Fruit fly (Drosophila melanogaster) whole organism, embryonic: Measurements from ENCODE around the gene kairos.

ENCODE experiments used
- CG10274 ChIP-seq: fragments of 200-800 bp; sonication (Bioruptor generic); optimal IDR thresholded peaks from 3 replicates; lab custom pipeline; 2017; ENCODE audit warnings: missing biosample characterization, mild to moderate bottlenecking, missing genetic modification characterization
- CG11504 ChIP-seq: fragments of 200-800 bp; sonication (Bioruptor generic); optimal IDR thresholded peaks from 3 replicates; lab custom pipeline; 2019; ENCODE audit warnings: missing biosample characterization, mild to moderate bottlenecking, missing genetic modification characterization, moderate library complexity
- CG11696 ChIP-seq: fragments of 200-800 bp; sonication (Bioruptor generic); IDR thresholded peaks from 2 replicates; pipeline ENCODE4 v1.3.6; 2022; ENCODE audit warnings: missing biosample characterization, missing genetic modification characterization
- CG12219 ChIP-seq: fragments of 200-800 bp; sonication (Bioruptor generic); optimal IDR thresholded peaks from 3 replicates; lab custom pipeline; 2018; ENCODE audit warnings: missing biosample characterization, mild to moderate bottlenecking, missing genetic modification characterization
- CG15696 ChIP-seq: fragments of 200-800 bp; sonication (Bioruptor generic); optimal IDR thresholded peaks from 2 replicates; lab custom pipeline; 2019; ENCODE audit warnings: missing biosample characterization, mild to moderate bottlenecking, missing genetic modification characterization, moderate library complexity
- CG17328 ChIP-seq: fragments of 200-800 bp; sonication (Bioruptor generic); IDR thresholded peaks from 2 replicates; pipeline ENCODE4 v1.3.6; 2022; ENCODE audit warnings: missing biosample characterization, missing genetic modification characterization
- CG17829 ChIP-seq: fragments of 200-800 bp; optimal IDR thresholded peaks from 2 replicates; lab custom pipeline; 2019; ENCODE audit warnings: missing biosample characterization, mild to moderate bottlenecking, missing genetic modification characterization, moderate library complexity
- CG2199 ChIP-seq: fragments of 200-800 bp; sonication (Bioruptor generic); IDR thresholded peaks from 3 replicates; pipeline ENCODE4 v1.3.6; 2022; ENCODE audit warnings: missing biosample characterization, missing genetic modification characterization
- CG2202 ChIP-seq: fragments of 200-800 bp; sonication (Bioruptor generic); optimal IDR thresholded peaks from 2 replicates; lab custom pipeline; 2018; ENCODE audit warnings: missing biosample characterization, mild to moderate bottlenecking, missing genetic modification characterization
- CG2678 ChIP-seq: fragments of 200-800 bp; sonication (Bioruptor generic); optimal IDR thresholded peaks from 3 replicates; lab custom pipeline; 2019; ENCODE audit warnings: missing biosample characterization, mild to moderate bottlenecking, missing genetic modification characterization, moderate library complexity
- CG31365 ChIP-seq: fragments of 200-800 bp; sonication (Bioruptor generic); optimal IDR thresholded peaks from 2 replicates; lab custom pipeline; 2018; ENCODE audit warnings: missing biosample characterization, mild to moderate bottlenecking, missing genetic modification characterization
- CG31388 ChIP-seq: fragments of 200-800 bp; sonication (Bioruptor generic); optimal IDR thresholded peaks from 2 replicates; lab custom pipeline; 2016; ENCODE audit warnings: missing biosample characterization, missing genetic modification characterization
- CG3407 ChIP-seq: fragments of 200-800 bp; sonication (Bioruptor generic); optimal IDR thresholded peaks from 2 replicates; lab custom pipeline; 2018; ENCODE audit warnings: missing biosample characterization, mild to moderate bottlenecking, missing genetic modification characterization
- CG34224 ChIP-seq: fragments of 200-800 bp; sonication (Bioruptor generic); IDR thresholded peaks from 3 replicates; pipeline ENCODE4 v1.3.6; 2022; ENCODE audit warnings: missing biosample characterization, missing genetic modification characterization; ENCODE audit not compliant: partially characterized antibody
- CG6272 ChIP-seq: fragments of 200-800 bp; sonication (Bioruptor generic); IDR thresholded peaks from 2 replicates; pipeline ENCODE4 v1.3.6; 2022; ENCODE audit warnings: missing biosample characterization, missing genetic modification characterization
- CG6791 ChIP-seq: fragments of 200-800 bp; sonication (Bioruptor generic); IDR thresholded peaks from 3 replicates; pipeline ENCODE4 v1.3.6; 2022; ENCODE audit warnings: missing biosample characterization, missing genetic modification characterization; ENCODE audit not compliant: partially characterized antibody
- CG7357 ChIP-seq: fragments of 200-800 bp; sonication (Bioruptor generic); IDR thresholded peaks from 3 replicates; pipeline ENCODE4 v1.3.6; 2022; ENCODE audit warnings: missing biosample characterization, missing genetic modification characterization
- CG7745 ChIP-seq: fragments of 200-800 bp; sonication (Bioruptor generic); optimal IDR thresholded peaks from 2 replicates; lab custom pipeline; 2018; ENCODE audit warnings: missing biosample characterization, mild to moderate bottlenecking, missing genetic modification characterization, moderate library complexity
- CG9609 ChIP-seq: fragments of 200-800 bp; sonication (Bioruptor generic); optimal IDR thresholded peaks from 3 replicates; lab custom pipeline; 2016; ENCODE audit warnings: missing biosample characterization, missing genetic modification characterization
- CHES-1-like ChIP-seq: fragments of 200-800 bp; sonication (Bioruptor generic); optimal IDR thresholded peaks from 2 replicates; lab custom pipeline; 2016; ENCODE audit warnings: missing biosample characterization, missing genetic modification characterization
- CoRest ChIP-seq: fragments of 200-800 bp; sonication (Bioruptor generic); optimal IDR thresholded peaks from 3 replicates; lab custom pipeline; 2018; ENCODE audit warnings: missing biosample characterization, mild to moderate bottlenecking, missing genetic modification characterization, moderate library complexity
- D19A ChIP-seq: fragments of 200-800 bp; optimal IDR thresholded peaks from 3 replicates; lab custom pipeline; 2019; ENCODE audit warnings: missing biosample characterization, mild to moderate bottlenecking, missing genetic modification characterization, moderate library complexity
- Dref ChIP-seq: fragments of 200-800 bp; sonication (Bioruptor generic); IDR thresholded peaks from 2 replicates; pipeline ENCODE4 v1.3.6; 2022; ENCODE audit warnings: missing biosample characterization, missing genetic modification characterization
- Ets97D ChIP-seq: fragments of 200-800 bp; sonication (Bioruptor generic); optimal IDR thresholded peaks from 3 replicates; lab custom pipeline; 2016; ENCODE audit warnings: missing biosample characterization, missing genetic modification characterization
- Fer3 ChIP-seq: fragments of 200-800 bp; sonication (Bioruptor generic); optimal IDR thresholded peaks from 2 replicates; lab custom pipeline; 2018; ENCODE audit warnings: missing biosample characterization, mild to moderate bottlenecking, missing genetic modification characterization, moderate library complexity
- HLH3B ChIP-seq: fragments of 200-800 bp; sonication (Bioruptor generic); IDR thresholded peaks from 2 replicates; pipeline ENCODE4 v1.3.6; 2022; ENCODE audit warnings: missing biosample characterization, missing genetic modification characterization
- Hmr ChIP-seq: fragments of 200-800 bp; sonication (Bioruptor generic); optimal IDR thresholded peaks from 3 replicates; lab custom pipeline; 2017; ENCODE audit warnings: mild to moderate bottlenecking, missing biosample characterization, missing genetic modification reagents, missing genetic modification characterization
- MTF-1 ChIP-seq: fragments of 200-800 bp; sonication (Bioruptor generic); optimal IDR thresholded peaks from 2 replicates; lab custom pipeline; 2018; ENCODE audit warnings: missing biosample characterization, mild to moderate bottlenecking, missing genetic modification characterization, borderline replicate concordance
- NFAT ChIP-seq: fragments of 200-800 bp; sonication (Bioruptor generic); IDR thresholded peaks from 2 replicates; pipeline ENCODE4 v1.3.6; 2022; ENCODE audit warnings: missing biosample characterization, missing genetic modification characterization
- Neu2 ChIP-seq: fragments of 200-800 bp; sonication (Bioruptor generic); optimal IDR thresholded peaks from 3 replicates; lab custom pipeline; 2016; ENCODE audit warnings: missing biosample characterization, missing genetic modification characterization, borderline replicate concordance
- abd-A ChIP-seq: fragments of 200-800 bp; sonication (Bioruptor generic); optimal IDR thresholded peaks from 3 replicates; lab custom pipeline; 2019; ENCODE audit warnings: missing biosample characterization, mild to moderate bottlenecking, missing genetic modification characterization, moderate library complexity
- corto ChIP-seq: fragments of 200-800 bp; sonication (Bioruptor generic); optimal IDR thresholded peaks from 2 replicates; lab custom pipeline; 2016; ENCODE audit warnings: missing biosample characterization, mild to moderate bottlenecking, missing genetic modification characterization, moderate library complexity
- cwo ChIP-seq: fragments of 200-800 bp; sonication (Bioruptor generic); optimal IDR thresholded peaks from 3 replicates; lab custom pipeline; 2017; ENCODE audit warnings: missing biosample characterization, missing genetic modification characterization, mild to moderate bottlenecking, moderate library complexity, missing genetic modification reagents
- ems ChIP-seq: fragments of 200-800 bp; sonication (Bioruptor generic); optimal IDR thresholded peaks from 3 replicates; lab custom pipeline; 2016; ENCODE audit warnings: missing biosample characterization, missing genetic modification characterization
- eve ChIP-seq, 2 experiments: fragments of >200 bp; optimal IDR thresholded peaks; 2 replicates each; lab custom pipeline; 2017; ENCODE audit warnings: missing biosample characterization in 2 of 2, missing genetic modification characterization in 2 of 2
- ftz-f1 ChIP-seq: fragments of 200-800 bp; sonication (Bioruptor generic); optimal IDR thresholded peaks from 2 replicates; lab custom pipeline; 2016; ENCODE audit warnings: missing biosample characterization, missing genetic modification characterization
- gt ChIP-seq: fragments of 200-800 bp; sonication (Bioruptor generic); IDR thresholded peaks from 2 replicates; pipeline ENCODE4 v1.3.6; 2022; ENCODE audit warnings: missing biosample characterization, missing genetic modification characterization
- hbn ChIP-seq: fragments of 200-800 bp; sonication (Bioruptor generic); IDR thresholded peaks from 2 replicates; pipeline ENCODE4 v1.3.6; 2022; ENCODE audit warnings: missing biosample characterization, missing genetic modification characterization; ENCODE audit not compliant: partially characterized antibody
- jumu ChIP-seq: fragments of 200-800 bp; sonication (Bioruptor generic); optimal IDR thresholded peaks from 3 replicates; lab custom pipeline; 2016; ENCODE audit warnings: missing biosample characterization, missing genetic modification characterization
- ken ChIP-seq: fragments of 200-800 bp; sonication (Bioruptor generic); IDR thresholded peaks from 3 replicates; pipeline ENCODE4 v1.3.6; 2022; ENCODE audit warnings: missing biosample characterization, missing genetic modification characterization
- luna ChIP-seq: fragments of 200-800 bp; sonication (Bioruptor generic); optimal IDR thresholded peaks from 2 replicates; lab custom pipeline; 2016; ENCODE audit warnings: missing biosample characterization, missing genetic modification characterization
- mam ChIP-seq: fragments of 200-800 bp; sonication (Bioruptor generic); optimal IDR thresholded peaks from 3 replicates; lab custom pipeline; 2016; ENCODE audit warnings: missing biosample characterization, missing genetic modification characterization
- pnt ChIP-seq: fragments of 200-800 bp; sonication (Bioruptor generic); optimal IDR thresholded peaks from 3 replicates; lab custom pipeline; 2016; ENCODE audit warnings: missing biosample characterization, missing genetic modification characterization
- psq ChIP-seq: fragments of 200-800 bp; sonication (Bioruptor generic); optimal IDR thresholded peaks from 2 replicates; lab custom pipeline; 2017; ENCODE audit warnings: missing biosample characterization, missing genetic modification characterization
- rib ChIP-seq: fragments of 200-800 bp; sonication (Bioruptor generic); IDR thresholded peaks from 2 replicates; pipeline ENCODE4 v1.3.6; 2022; ENCODE audit warnings: missing biosample characterization, missing genetic modification characterization
- run ChIP-seq: fragments of 200-800 bp; sonication (Bioruptor generic); optimal IDR thresholded peaks from 3 replicates; lab custom pipeline; 2018; ENCODE audit warnings: missing biosample characterization, mild to moderate bottlenecking, missing genetic modification characterization
- shn ChIP-seq: fragments of 200-800 bp; sonication (Bioruptor generic); optimal IDR thresholded peaks from 3 replicates; lab custom pipeline; 2016; ENCODE audit warnings: missing biosample characterization, missing genetic modification characterization
- sim ChIP-seq: fragments of 200-800 bp; sonication (Bioruptor generic); IDR thresholded peaks from 2 replicates; pipeline ENCODE4 v1.3.6; 2022; ENCODE audit warnings: missing biosample characterization, missing genetic modification characterization
- trem ChIP-seq: fragments of 200-800 bp; optimal IDR thresholded peaks from 3 replicates; lab custom pipeline; 2019; ENCODE audit warnings: missing biosample characterization, mild to moderate bottlenecking, missing genetic modification characterization, moderate library complexity
- yki ChIP-seq: fragments of >200 bp; optimal IDR thresholded peaks from 3 replicates; lab custom pipeline; 2018
- zf30C ChIP-seq: fragments of 200-800 bp; sonication (Bioruptor generic); optimal IDR thresholded peaks from 3 replicates; lab custom pipeline; 2018; ENCODE audit warnings: missing biosample characterization, mild to moderate bottlenecking, missing genetic modification characterization
- zfh1 ChIP-seq: fragments of 200-800 bp; sonication (Bioruptor generic); IDR thresholded peaks from 3 replicates; pipeline ENCODE4 v1.3.6; 2022; ENCODE audit warnings: missing biosample characterization, missing genetic modification characterization

The kairos gene

dm6 chrX:18312445-18312911 is 43.5 kb downstream of the kairos start (continued):
- no peak for TF ChIP-seq sim (GFP tag; lab: Robert Waterston, UW)
- TF ChIP-seq CG10274, result no peak
- no peak for TF ChIP-seq Dref (GFP tag; lab: Robert Waterston, UW)
- no peak for TF ChIP-seq Neu2 (GFP tag; lab: Kevin White, UChicago)
- TF ChIP-seq CG2202 (tag; lab: Kevin White, UChicago), result no peak
- no peak for TF ChIP-seq CG3407 (GFP tag; lab: Kevin White, UChicago)
- TF ChIP-seq zf30C (GFP tag; lab: Kevin White, UChicago), result no peak
- no peak for TF ChIP-seq CG31365 (tag; lab: Kevin White, UChicago)
- no peak for TF ChIP-seq ftz-f1 (GFP tag; lab: Kevin White, UChicago)
- no peak for TF ChIP-seq run (tag; lab: Kevin White, UChicago)
- TF ChIP-seq ken (GFP tag; lab: Robert Waterston, UW), result no peak
- TF ChIP-seq jumu, result no peak
- TF ChIP-seq CG7357 (GFP tag; lab: Robert Waterston, UW), result no peak
- no peak for TF ChIP-seq CG6272
- TF ChIP-seq mam (GFP tag; lab: Kevin White, UChicago), result no peak
- TF ChIP-seq D19A (tag; lab: Kevin White, UChicago), result no peak
- peak; percentile 47; the same call in 1 of the 2 replicates for TF ChIP-seq hbn (GFP tag; lab: Robert Waterston, UW)
- no peak for TF ChIP-seq ems (GFP tag; lab: Kevin White, UChicago)
- 0 out of 3 replicates have a peak, but pooled peaks have one; percentile 18 for TF ChIP-seq zfh1 (GFP tag; lab: Robert Waterston, UW)
- TF ChIP-seq NFAT (GFP tag; lab: Robert Waterston, UW), result no peak
- TF ChIP-seq gt (GFP tag; lab: Robert Waterston, UW), result no peak
- no peak for TF ChIP-seq eve (GFP tag; optimal IDR thresholded peaks at IDR 0.05; lab: Kevin White, UChicago)
- no peak for TF ChIP-seq CG31388 (GFP tag; lab: Kevin White, UChicago)
- peak; percentile 92 for TF ChIP-seq yki (lab: Kevin White, UChicago)
- TF ChIP-seq shn (GFP tag; lab: Kevin White, UChicago), result no peak
- TF ChIP-seq CHES-1-like (GFP tag; lab: Kevin White, UChicago), result no peak
- no peak for TF ChIP-seq CG15696 (tag; lab: Kevin White, UChicago)
- no peak for TF ChIP-seq Ets97D (GFP tag; lab: Kevin White, UChicago)
- TF ChIP-seq CG17328, result no peak
- TF ChIP-seq corto (GFP tag; lab: Kevin White, UChicago), result no peak
- TF ChIP-seq CG7745 (tag; lab: Kevin White, UChicago), result no peak
- TF ChIP-seq CoRest (tag; lab: Kevin White, UChicago), result no peak
- no peak for TF ChIP-seq CG17829 (tag; lab: Kevin White, UChicago)
- TF ChIP-seq pnt, result no peak
- TF ChIP-seq CG12219 (GFP tag; lab: Kevin White, UChicago), result no peak
- TF ChIP-seq CG11504 (tag; lab: Kevin White, UChicago), result no peak
- no peak for TF ChIP-seq CG2199
- TF ChIP-seq Hmr, result no peak
- TF ChIP-seq HLH3B (GFP tag; lab: Robert Waterston, UW), result no peak
- TF ChIP-seq CG34224 (GFP tag; lab: Robert Waterston, UW), result peak; percentile 67
- TF ChIP-seq CG11696 (GFP tag; lab: Robert Waterston, UW), result no peak
- TF ChIP-seq rib (GFP tag; lab: Robert Waterston, UW), result no peak
- no peak for TF ChIP-seq CG9609 (GFP tag; lab: Kevin White, UChicago)
- no peak for TF ChIP-seq abd-A (tag; lab: Kevin White, UChicago)
- TF ChIP-seq trem (tag; lab: Kevin White, UChicago), result no peak
- TF ChIP-seq psq (GFP tag; lab: Kevin White, UChicago), result no peak
- TF ChIP-seq CG2678 (tag; lab: Kevin White, UChicago), result no peak
- TF ChIP-seq cwo (GFP tag; lab: Kevin White, UChicago), result no peak
- no peak for TF ChIP-seq MTF-1 (GFP tag; lab: Kevin White, UChicago)
- TF ChIP-seq luna, result no peak
- peak; percentile 49; the same call in 2 of the 3 replicates for TF ChIP-seq CG6791 (GFP tag; lab: Robert Waterston, UW)
- no peak for TF ChIP-seq Fer3 (tag; lab: Kevin White, UChicago)
